Fruit fly (Drosophila melanogaster): ENCODE measurements around the gene CG43740.

Gene CG43740

DNA sequence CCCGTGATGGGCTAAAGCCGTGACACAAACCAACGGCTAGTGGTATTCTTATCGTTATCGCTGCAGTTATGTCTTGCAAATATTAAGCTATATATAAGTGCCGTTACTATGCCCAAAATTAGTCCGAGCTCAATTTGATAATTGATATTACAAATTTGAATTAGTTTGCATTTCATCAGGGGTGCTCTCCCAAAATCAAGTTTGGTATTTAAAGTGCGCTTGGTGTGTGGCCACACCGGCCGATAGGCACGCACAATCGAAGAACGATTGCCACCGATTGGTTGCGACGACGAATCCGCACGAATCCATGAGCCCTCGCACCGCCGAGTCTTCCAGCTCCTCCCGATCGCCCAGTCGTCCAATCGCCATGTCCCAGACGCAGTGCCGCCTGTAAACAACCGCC is 34.4 kb downstream of the CG43740 start, which contains the start of gene CG17841 (continued):
- TF ChIP-seq dmrt11E (tag; optimal IDR thresholded peaks at IDR 0.05) (no peak), YL-1 (GFP tag; optimal IDR thresholded peaks at IDR 0.05) (peak; percentile 42), CG12744 (GFP tag; optimal IDR thresholded peaks at IDR 0.05) (no peak), CG8478 (optimal IDR thresholded peaks at IDR 0.05) (no peak), CG8281 (tag; optimal IDR thresholded peaks at IDR 0.05) (no peak), da (GFP tag; optimal IDR thresholded peaks at IDR 0.05) (no peak), CG12219 (GFP tag; optimal IDR thresholded peaks at IDR 0.05) (no peak), CG15011 (GFP tag; optimal IDR thresholded peaks at IDR 0.05) (no peak), CG2199 (GFP tag; IDR thresholded peaks at IDR 0.05) (no peak), ranshi (GFP tag; IDR thresholded peaks at IDR 0.05) (no peak), CG13775 (GFP tag; optimal IDR thresholded peaks at IDR 0.05) (peak; percentile 8), slbo (GFP tag; IDR thresholded peaks at IDR 0.05) (no peak), gsb (GFP tag; IDR thresholded peaks at IDR 0.05) (no peak), tio (GFP tag; optimal IDR thresholded peaks at IDR 0.05) (no peak), CG17912 (GFP tag; optimal IDR thresholded peaks at IDR 0.05) (no peak), disco-r (GFP tag; optimal IDR thresholded peaks at IDR 0.05) (no peak), NC2α (GFP tag; optimal IDR thresholded peaks at IDR 0.05) (no peak), CG2120 (GFP tag; optimal IDR thresholded peaks at IDR 0.05) (no peak), CG6765 (GFP tag; optimal IDR thresholded peaks at IDR 0.05) (no peak), CG7745 (tag; optimal IDR thresholded peaks at IDR 0.05) (no peak), Atf6 (GFP tag; IDR thresholded peaks at IDR 0.05) (no peak), CG4360 (GFP tag; IDR thresholded peaks at IDR 0.05) (no peak), sob (GFP tag; IDR thresholded peaks at IDR 0.05) (no peak), Dref (GFP tag; IDR thresholded peaks at IDR 0.05) (peak; percentile 71), Trl (optimal IDR thresholded peaks at IDR 0.05) (no peak), Trl (GFP tag; optimal IDR thresholded peaks at IDR 0.05) (no peak), HmgD (GFP tag; optimal IDR thresholded peaks at IDR 0.05) (no peak), gsb-n (tag; optimal IDR thresholded peaks at IDR 0.05) (no peak), hth (optimal IDR thresholded peaks at IDR 0.05) (no peak), CG2875 (GFP tag; optimal IDR thresholded peaks at IDR 0.05) (no peak), vnd (GFP tag; IDR thresholded peaks at IDR 0.05; ENCODE audit: partially characterized antibody) (no peak), CG30403 (GFP tag; optimal IDR thresholded peaks at IDR 0.05) (no peak), CG9797 (GFP tag; optimal IDR thresholded peaks at IDR 0.05) (peak; percentile 80), rib (GFP tag; IDR thresholded peaks at IDR 0.05) (no peak), ap (GFP tag; IDR thresholded peaks at IDR 0.05) (no peak), Med (GFP tag) (peak; percentile 74), cg (GFP tag; optimal IDR thresholded peaks at IDR 0.05) (no peak), sna (GFP tag; IDR thresholded peaks at IDR 0.05; ENCODE audit: partially characterized antibody) (0 out of 2 replicates have a peak, but pooled peaks have one; percentile 29), btn (GFP tag; optimal IDR thresholded peaks at IDR 0.05) (no peak), hkb (optimal IDR thresholded peaks at IDR 0.05) (no peak), hkb (GFP tag; IDR thresholded peaks at IDR 0.05) (no peak), CG12942 (GFP tag; optimal IDR thresholded peaks at IDR 0.05) (no peak), CG12769 (tag; optimal IDR thresholded peaks at IDR 0.05) (peak; percentile 6), gro (GFP tag; optimal IDR thresholded peaks at IDR 0.05) (no peak), pb (GFP tag; optimal IDR thresholded peaks at IDR 0.05) (no peak), ftz-f1 (GFP tag; optimal IDR thresholded peaks at IDR 0.05) (no peak), HmgZ (tag; optimal IDR thresholded peaks at IDR 0.05) (peak; percentile 43), Sox102F (GFP tag; optimal IDR thresholded peaks at IDR 0.05) (no peak), pnt (GFP tag; optimal IDR thresholded peaks at IDR 0.05) (no peak), CG4707 (GFP tag; optimal IDR thresholded peaks at IDR 0.05) (no peak), org-1 (GFP tag; optimal IDR thresholded peaks at IDR 0.05) (no peak), CG7372 (GFP tag; IDR thresholded peaks at IDR 0.05) (no peak), CG9437 (GFP tag; optimal IDR thresholded peaks at IDR 0.05) (no peak), vvl (GFP tag; IDR thresholded peaks at IDR 0.05) (peak; percentile 37; the same call in 1 of the 2 replicates)

Data from whole organism, embryonic.